Fruit fly (Drosophila melanogaster): Measurements from ENCODE around the gene Fas3.

Gene Fas3

DNA sequence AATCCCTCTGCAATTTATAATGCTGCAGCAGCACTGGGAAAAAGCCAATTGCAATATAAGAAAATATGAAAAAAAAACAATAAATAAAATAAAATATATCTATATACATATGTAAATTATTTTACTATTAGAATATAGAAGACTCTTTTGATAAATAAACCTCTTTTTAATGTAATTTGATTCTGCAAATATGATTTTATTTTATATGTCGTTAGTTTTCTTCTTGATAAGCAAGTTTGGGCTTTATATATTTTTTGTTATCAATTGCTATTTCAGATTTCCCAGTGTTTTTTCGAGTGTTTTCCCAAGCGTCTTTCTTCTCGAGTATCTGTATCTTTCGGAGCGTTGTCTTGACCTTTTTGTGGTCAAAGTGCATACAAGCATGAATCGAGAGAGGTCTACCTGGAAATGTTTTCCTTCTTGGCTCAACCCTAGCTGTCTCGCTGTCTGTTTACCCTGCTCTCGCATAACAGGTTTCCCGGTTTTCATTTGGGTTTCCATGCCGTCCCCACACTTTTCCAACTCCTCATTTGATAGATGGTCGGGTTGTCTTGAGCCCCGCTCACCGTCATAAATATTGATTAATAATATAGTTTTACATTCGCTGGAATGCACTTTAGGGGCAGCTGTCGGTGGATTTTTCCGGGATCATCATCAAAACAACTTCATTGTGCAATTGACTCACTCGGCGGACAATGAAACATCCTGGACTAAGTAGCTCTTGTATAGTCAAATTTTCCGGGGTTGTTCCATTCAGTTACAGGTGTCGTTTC, 14.7 kb upstream of the Fas3 start:
- TF ChIP-seq EcR (GFP tag; optimal IDR thresholded peaks at IDR 0.05), result no peak
- no peak for TF ChIP-seq Dll (optimal IDR thresholded peaks at IDR 0.05)
- TF ChIP-seq psq (optimal IDR thresholded peaks at IDR 0.05), result no peak
- no peak for TF ChIP-seq usp (GFP tag; optimal IDR thresholded peaks at IDR 0.05)
- TF ChIP-seq pan (optimal IDR thresholded peaks at IDR 0.05), result no peak
- TF ChIP-seq CG8478 (optimal IDR thresholded peaks at IDR 0.05), result no peak

DNA sequence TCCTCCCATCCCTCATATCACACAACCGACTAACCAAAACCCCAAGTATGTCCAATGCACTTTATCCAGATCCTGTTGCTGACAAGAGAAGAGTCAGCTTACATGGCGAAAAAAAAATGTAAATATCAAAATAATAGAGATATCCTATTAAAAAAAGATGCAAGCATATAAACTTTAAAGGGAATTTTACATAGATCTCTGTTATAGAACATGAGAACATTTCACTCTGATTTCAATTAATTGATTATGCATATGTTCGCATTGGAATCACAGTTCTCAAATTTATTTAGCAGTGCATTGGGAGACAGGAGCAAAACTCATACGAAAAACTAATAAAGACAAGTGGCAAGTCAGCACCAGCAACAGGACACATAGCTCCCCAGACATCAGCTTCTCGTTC, 12.1 kb upstream of the Fas3 start:
- TF ChIP-seq Dll (optimal IDR thresholded peaks at IDR 0.05) (no peak), CG8478 (optimal IDR thresholded peaks at IDR 0.05) (no peak), pan (optimal IDR thresholded peaks at IDR 0.05) (no peak), usp (GFP tag; optimal IDR thresholded peaks at IDR 0.05) (no peak), EcR (GFP tag; optimal IDR thresholded peaks at IDR 0.05) (no peak), psq (optimal IDR thresholded peaks at IDR 0.05) (no peak)

dm6 chr2L:18308652-18309051, 11.2 kb upstream of the Fas3 start:
- TF ChIP-seq CG8478 (optimal IDR thresholded peaks at IDR 0.05), result no peak
- TF ChIP-seq pan (optimal IDR thresholded peaks at IDR 0.05), result no peak
- TF ChIP-seq psq (optimal IDR thresholded peaks at IDR 0.05), result no peak

dm6 chr2L:18309346-18309745, 10.6 kb upstream of the Fas3 start, which contains the start of gene CG43354:
TSS of gene CG43354 (minus strand) at chr2L:18309446.
- TF ChIP-seq EcR (GFP tag; optimal IDR thresholded peaks at IDR 0.05), result no peak
- no peak for TF ChIP-seq usp (GFP tag; optimal IDR thresholded peaks at IDR 0.05)
- TF ChIP-seq pan (optimal IDR thresholded peaks at IDR 0.05), result no peak
- TF ChIP-seq psq (optimal IDR thresholded peaks at IDR 0.05), result no peak
- TF ChIP-seq CG8478 (optimal IDR thresholded peaks at IDR 0.05), result no peak
- no peak for TF ChIP-seq Dll (optimal IDR thresholded peaks at IDR 0.05)

DNA sequence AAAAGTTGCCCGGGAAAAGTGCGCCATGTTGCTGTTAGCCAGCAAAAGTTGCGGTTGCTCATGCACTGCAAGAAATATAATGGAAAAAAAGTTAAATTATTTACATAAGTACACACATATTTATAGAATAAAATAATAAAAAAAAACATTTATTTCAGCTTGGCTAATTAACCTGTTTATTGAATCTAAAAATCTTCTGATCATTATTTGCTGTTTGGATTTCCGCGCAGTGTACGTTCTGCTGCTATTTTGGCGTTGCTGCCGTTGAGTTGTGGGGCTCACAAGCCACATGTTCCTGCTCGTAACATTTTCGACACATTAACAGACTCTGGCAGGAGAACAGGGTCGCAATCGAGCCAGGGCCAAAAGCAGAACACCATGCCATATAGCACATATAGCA, 9.4 kb upstream of the Fas3 start:
- TF ChIP-seq psq (optimal IDR thresholded peaks at IDR 0.05) (no peak), CG8478 (optimal IDR thresholded peaks at IDR 0.05) (no peak), EcR (GFP tag; optimal IDR thresholded peaks at IDR 0.05) (no peak), Dll (optimal IDR thresholded peaks at IDR 0.05) (no peak), pan (optimal IDR thresholded peaks at IDR 0.05) (no peak), usp (GFP tag; optimal IDR thresholded peaks at IDR 0.05) (no peak)

DNA sequence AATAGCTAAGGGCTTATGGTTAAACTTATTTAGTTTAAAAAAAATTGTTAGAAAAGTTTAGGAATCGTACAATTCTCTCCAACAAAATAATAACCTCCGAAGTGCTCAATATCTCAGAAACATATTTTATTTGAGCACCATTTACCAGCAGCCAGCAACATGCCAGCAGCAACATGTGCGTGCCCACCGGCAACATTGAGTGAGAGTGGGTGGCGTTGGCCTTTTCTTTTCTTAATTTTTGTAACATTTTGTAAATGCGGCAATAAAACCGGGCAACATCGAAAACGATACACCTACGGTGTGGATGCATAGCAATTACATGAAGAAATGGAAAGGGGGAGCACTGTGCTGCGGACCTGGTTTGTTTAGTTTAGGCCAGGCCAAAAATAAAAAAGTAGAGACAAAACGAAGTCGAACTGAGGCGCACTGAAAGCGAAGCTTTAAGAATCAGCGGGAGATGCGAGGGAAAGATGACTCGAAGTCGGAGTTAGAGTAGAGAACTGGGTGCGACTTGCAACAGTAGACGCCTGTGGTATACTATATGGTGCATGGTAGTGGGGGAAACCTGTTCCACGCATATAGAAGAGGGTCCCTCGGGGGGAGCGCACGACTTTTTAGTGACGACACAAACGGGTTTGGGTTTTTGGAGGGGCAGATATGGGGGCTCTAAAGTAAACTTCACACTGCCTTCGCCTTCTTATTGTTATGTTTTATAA, 8.2 kb upstream of the Fas3 start:
- TF ChIP-seq Dll (optimal IDR thresholded peaks at IDR 0.05) (no peak), psq (optimal IDR thresholded peaks at IDR 0.05) (no peak), CG8478 (optimal IDR thresholded peaks at IDR 0.05) (no peak), usp (GFP tag; optimal IDR thresholded peaks at IDR 0.05) (no peak), pan (optimal IDR thresholded peaks at IDR 0.05) (no peak), EcR (GFP tag; optimal IDR thresholded peaks at IDR 0.05) (no peak)

dm6 chr2L:18312309-18312708, 7.6 kb upstream of the Fas3 start:
- TF ChIP-seq CG8478 (optimal IDR thresholded peaks at IDR 0.05) (no peak), usp (GFP tag; optimal IDR thresholded peaks at IDR 0.05) (no peak), Dll (optimal IDR thresholded peaks at IDR 0.05) (no peak), EcR (GFP tag; optimal IDR thresholded peaks at IDR 0.05) (no peak), psq (optimal IDR thresholded peaks at IDR 0.05) (no peak), pan (optimal IDR thresholded peaks at IDR 0.05) (no peak)

DNA sequence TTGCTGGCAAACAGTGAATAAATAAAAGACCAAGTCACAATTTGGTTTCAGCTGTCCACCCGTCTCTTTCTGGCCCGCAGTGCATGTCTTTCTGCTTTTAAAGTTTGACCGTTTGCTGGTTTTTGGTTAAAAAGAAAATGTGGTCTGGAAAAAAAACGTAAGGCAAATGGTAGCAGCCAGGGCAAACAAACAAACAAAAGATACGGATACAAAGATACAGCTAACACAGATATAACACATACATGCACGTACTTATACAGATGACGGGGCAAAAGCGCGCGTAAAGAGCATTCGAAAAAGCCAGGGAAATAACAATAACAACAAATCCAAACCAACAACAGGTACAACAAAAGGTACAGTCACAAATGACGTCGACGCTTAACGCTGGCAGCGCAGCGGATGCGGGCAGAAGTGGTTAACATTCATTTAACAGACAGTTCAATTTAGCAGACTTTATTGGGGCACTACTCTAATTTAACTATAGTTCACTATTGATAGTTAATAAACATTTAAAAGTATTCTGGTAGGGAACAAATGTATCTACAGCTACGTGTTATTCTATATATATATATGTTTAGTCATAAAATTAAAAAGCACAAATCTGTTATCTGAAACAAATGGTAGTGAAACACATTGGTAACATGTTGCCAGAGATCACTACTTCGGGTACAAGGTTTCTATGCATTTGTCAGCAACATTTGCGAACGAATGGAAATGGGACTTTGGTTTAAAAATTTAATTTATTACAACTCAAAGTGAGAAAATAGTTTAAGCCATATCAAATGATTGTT, 5.8 kb upstream of the Fas3 start:
- no peak for TF ChIP-seq usp (GFP tag; optimal IDR thresholded peaks at IDR 0.05)
- no peak for TF ChIP-seq psq (optimal IDR thresholded peaks at IDR 0.05)

DNA sequence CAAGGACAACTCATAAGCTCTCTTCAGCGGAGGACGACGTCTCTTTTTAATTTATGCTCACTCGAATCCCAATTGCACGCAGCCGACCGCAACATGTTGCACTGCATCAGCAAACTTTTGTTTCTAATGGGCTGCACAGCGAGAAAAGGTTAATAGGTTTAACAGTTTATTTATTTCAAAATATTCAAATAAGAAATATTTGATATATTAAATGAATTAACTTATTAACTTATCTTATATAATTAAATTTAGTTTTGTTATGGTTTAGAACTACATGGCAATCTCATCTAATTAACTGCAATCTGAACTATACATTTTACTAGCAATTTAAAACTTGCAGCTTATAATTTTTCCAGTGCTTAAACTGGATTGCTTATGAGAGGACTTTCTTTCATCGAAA, 4.4 kb upstream of the Fas3 start:
- TF ChIP-seq psq (optimal IDR thresholded peaks at IDR 0.05), result no peak
- TF ChIP-seq pan (optimal IDR thresholded peaks at IDR 0.05), result no peak
- TF ChIP-seq Dll (optimal IDR thresholded peaks at IDR 0.05), result no peak
- no peak for TF ChIP-seq EcR (GFP tag; optimal IDR thresholded peaks at IDR 0.05)
- TF ChIP-seq usp (GFP tag; optimal IDR thresholded peaks at IDR 0.05), result no peak
- no peak for TF ChIP-seq CG8478 (optimal IDR thresholded peaks at IDR 0.05)

DNA sequence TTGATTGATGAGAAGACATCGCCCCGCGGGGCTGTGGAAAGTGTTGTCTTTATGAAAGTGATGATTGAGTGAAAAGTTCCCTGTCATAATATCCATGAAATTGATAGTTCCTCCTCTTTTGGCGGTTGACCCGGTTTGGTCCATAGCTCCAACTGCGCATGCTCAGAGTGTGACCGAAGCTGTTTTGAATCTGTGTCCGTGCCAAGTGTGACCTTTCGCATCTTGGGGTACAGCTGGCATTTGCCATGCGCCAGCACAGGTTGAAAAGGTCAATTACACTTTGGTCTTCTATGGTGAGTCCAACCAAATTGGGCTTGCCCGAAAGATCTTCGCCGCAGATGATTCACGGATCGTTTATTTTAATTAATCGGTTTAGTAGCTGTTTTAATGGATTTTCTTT, 1.0 kb downstream of the Fas3 start:
- TF ChIP-seq EcR (GFP tag; optimal IDR thresholded peaks at IDR 0.05) (no peak), Dll (optimal IDR thresholded peaks at IDR 0.05) (no peak), psq (optimal IDR thresholded peaks at IDR 0.05) (no peak), CG8478 (optimal IDR thresholded peaks at IDR 0.05) (no peak), usp (GFP tag; optimal IDR thresholded peaks at IDR 0.05) (no peak), pan (optimal IDR thresholded peaks at IDR 0.05) (no peak)

dm6 chr2L:18325120-18325581, 5.2 kb downstream of the Fas3 start:
- TF ChIP-seq CG8478 (optimal IDR thresholded peaks at IDR 0.05) (no peak), EcR (GFP tag; optimal IDR thresholded peaks at IDR 0.05) (no peak), Dll (optimal IDR thresholded peaks at IDR 0.05) (no peak), psq (optimal IDR thresholded peaks at IDR 0.05) (no peak), usp (GFP tag; optimal IDR thresholded peaks at IDR 0.05) (no peak), pan (optimal IDR thresholded peaks at IDR 0.05) (no peak)

DNA sequence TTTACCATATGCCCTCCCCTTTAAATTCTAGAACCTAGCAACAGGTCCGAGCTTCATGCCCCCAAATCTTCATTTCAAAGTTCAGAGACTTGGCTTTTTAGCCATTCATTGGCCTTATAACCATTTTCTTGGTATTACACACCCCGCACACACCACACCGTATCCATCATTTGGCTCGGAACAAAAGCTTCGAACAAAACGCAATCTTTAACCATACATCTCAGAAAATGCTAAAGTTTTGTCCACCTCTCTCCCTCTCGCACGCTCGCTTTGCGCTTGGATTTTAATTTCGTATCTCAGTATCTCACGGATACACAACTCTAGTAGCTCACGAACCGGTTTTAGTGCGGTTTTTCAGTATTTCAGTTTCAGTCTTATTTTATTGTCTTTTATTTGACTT, 7.1 kb downstream of the Fas3 start:
- TF ChIP-seq pan (optimal IDR thresholded peaks at IDR 0.05) (no peak), psq (optimal IDR thresholded peaks at IDR 0.05) (no peak), usp (GFP tag; optimal IDR thresholded peaks at IDR 0.05) (no peak), Dll (optimal IDR thresholded peaks at IDR 0.05) (no peak), CG8478 (optimal IDR thresholded peaks at IDR 0.05) (no peak), EcR (GFP tag; optimal IDR thresholded peaks at IDR 0.05) (no peak)

Data from whole organism.